Fruit fly (Drosophila melanogaster) whole organism, embryonic: Measurements from ENCODE around the gene CG11975.
A peak's percentile ranks its signal among the peaks of the same experiment; 100 is the strongest.

Source experiments
- BEAF-32 ChIP-seq: fragments of 200-800 bp; sonication (Bioruptor generic); optimal IDR thresholded peaks from 3 replicates; lab custom pipeline; 2017; ENCODE audit warnings: missing biosample characterization, missing genetic modification characterization, mild to moderate bottlenecking, moderate library complexity, missing genetic modification reagents
- CG10431 ChIP-seq: fragments of 200-800 bp; sonication (Bioruptor generic); optimal IDR thresholded peaks from 3 replicates; lab custom pipeline; 2018; ENCODE audit warnings: missing biosample characterization, mild to moderate bottlenecking, missing genetic modification characterization
- CG11398 ChIP-seq: fragments of 200-800 bp; sonication (Bioruptor generic); optimal IDR thresholded peaks from 2 replicates; lab custom pipeline; 2016; ENCODE audit warnings: missing biosample characterization, missing genetic modification characterization
- CG11560 ChIP-seq: fragments of 200-800 bp; sonication (Bioruptor generic); IDR thresholded peaks from 3 replicates; pipeline ENCODE4 v1.3.6; 2022; ENCODE audit warnings: missing biosample characterization, missing genetic modification characterization
- CG12071 ChIP-seq: fragments of 200-800 bp; sonication (Bioruptor generic); optimal IDR thresholded peaks from 3 replicates; lab custom pipeline; 2018; ENCODE audit warnings: missing biosample characterization, mild to moderate bottlenecking, missing genetic modification characterization
- CG12155 ChIP-seq: fragments of 200-800 bp; sonication (Bioruptor generic); optimal IDR thresholded peaks from 3 replicates; lab custom pipeline; 2016; ENCODE audit warnings: missing biosample characterization, missing genetic modification characterization
- CG1233 ChIP-seq: fragments of 200-800 bp; sonication (Bioruptor generic); optimal IDR thresholded peaks from 4 replicates; lab custom pipeline; 2018; ENCODE audit warnings: missing biosample characterization, mild to moderate bottlenecking, missing genetic modification characterization
- CG12744 ChIP-seq: fragments of 200-800 bp; sonication (Bioruptor generic); optimal IDR thresholded peaks from 2 replicates; lab custom pipeline; 2016; ENCODE audit warnings: missing biosample characterization, missing genetic modification characterization
- CG12769 ChIP-seq: fragments of 200-800 bp; sonication (Bioruptor generic); optimal IDR thresholded peaks from 2 replicates; lab custom pipeline; 2019; ENCODE audit warnings: missing biosample characterization, mild to moderate bottlenecking, missing genetic modification characterization, moderate library complexity
- CG15269 ChIP-seq: fragments of 200-800 bp; sonication (Bioruptor generic); optimal IDR thresholded peaks from 2 replicates; lab custom pipeline; 2018; ENCODE audit warnings: missing biosample characterization, mild to moderate bottlenecking, missing genetic modification characterization, moderate library complexity
- CG15696 ChIP-seq: fragments of 200-800 bp; sonication (Bioruptor generic); optimal IDR thresholded peaks from 2 replicates; lab custom pipeline; 2019; ENCODE audit warnings: missing biosample characterization, mild to moderate bottlenecking, missing genetic modification characterization, moderate library complexity
- CG16813 ChIP-seq: fragments of 200-800 bp; sonication (Bioruptor generic); IDR thresholded peaks from 3 replicates; pipeline ENCODE4 v1.3.6; 2022; ENCODE audit warnings: missing biosample characterization, missing genetic modification characterization; ENCODE audit not compliant: partially characterized antibody
- CG17612 ChIP-seq: fragments of 200-800 bp; sonication (Bioruptor generic); IDR thresholded peaks from 2 replicates; pipeline ENCODE4 v1.3.6; 2022; ENCODE audit warnings: missing biosample characterization, missing genetic modification characterization
- CG30020 ChIP-seq: fragments of 200-800 bp; optimal IDR thresholded peaks from 2 replicates; lab custom pipeline; 2019; ENCODE audit warnings: missing biosample characterization, mild to moderate bottlenecking, missing genetic modification characterization, moderate library complexity
- CG32767 ChIP-seq: fragments of 200-800 bp; sonication (Bioruptor generic); IDR thresholded peaks from 2 replicates; pipeline ENCODE4 v1.3.6; 2022; ENCODE audit warnings: missing biosample characterization, missing genetic modification characterization
- CG34376 ChIP-seq: fragments of 200-800 bp; sonication (Bioruptor generic); optimal IDR thresholded peaks from 2 replicates; lab custom pipeline; 2018; ENCODE audit warnings: missing biosample characterization, mild to moderate bottlenecking, missing genetic modification characterization
- CG4617 ChIP-seq: fragments of 200-800 bp; sonication (Bioruptor generic); optimal IDR thresholded peaks from 3 replicates; lab custom pipeline; 2016; ENCODE audit warnings: missing biosample characterization, missing genetic modification characterization, borderline replicate concordance
- CG5245 ChIP-seq: fragments of 200-800 bp; sonication (Bioruptor generic); optimal IDR thresholded peaks from 3 replicates; lab custom pipeline; 2016; ENCODE audit warnings: missing biosample characterization, missing genetic modification characterization
- CG6272 ChIP-seq: fragments of 200-800 bp; sonication (Bioruptor generic); IDR thresholded peaks from 2 replicates; pipeline ENCODE4 v1.3.6; 2022; ENCODE audit warnings: missing biosample characterization, missing genetic modification characterization
- CG6683 ChIP-seq: fragments of 200-800 bp; sonication (Bioruptor generic); optimal IDR thresholded peaks from 2 replicates; lab custom pipeline; 2017; ENCODE audit warnings: missing biosample characterization, mild to moderate bottlenecking, missing genetic modification characterization, missing genetic modification reagents
- CG7963 ChIP-seq: fragments of 200-800 bp; sonication (Bioruptor generic); IDR thresholded peaks from 3 replicates; pipeline ENCODE4 v1.3.6; 2022; ENCODE audit warnings: missing biosample characterization, missing genetic modification characterization; ENCODE audit not compliant: partially characterized antibody
- CG7987 ChIP-seq: fragments of 200-800 bp; sonication (Bioruptor generic); optimal IDR thresholded peaks from 2 replicates; lab custom pipeline; 2018; ENCODE audit warnings: missing biosample characterization, mild to moderate bottlenecking, missing genetic modification characterization, moderate library complexity
- CG8290 ChIP-seq, 3 experiments: fragments of 200-800 bp; sonication (Bioruptor generic); optimal IDR thresholded peaks; 2 replicates each; lab custom pipeline; 2016 to 2019; ENCODE audit warnings: missing biosample characterization in 3 of 3, missing genetic modification characterization in 3 of 3, mild to moderate bottlenecking in 2 of 3, moderate library complexity in 1 of 3
- D19B ChIP-seq: fragments of 200-800 bp; sonication (Bioruptor generic); optimal IDR thresholded peaks from 2 replicates; lab custom pipeline; 2017; ENCODE audit warnings: missing biosample characterization, mild to moderate bottlenecking, missing genetic modification characterization
- E2f1 ChIP-seq: fragments of 200-800 bp; sonication (Bioruptor generic); IDR thresholded peaks from 2 replicates; pipeline ENCODE4 v1.3.6; 2022; ENCODE audit warnings: missing biosample characterization, missing genetic modification characterization
- Elba2 ChIP-seq: fragments of 200-800 bp; sonication (Bioruptor generic); optimal IDR thresholded peaks from 3 replicates; lab custom pipeline; 2016; ENCODE audit warnings: missing biosample characterization, missing genetic modification characterization
- MESR4 ChIP-seq: fragments of 200-800 bp; sonication (Bioruptor generic); optimal IDR thresholded peaks from 2 replicates; lab custom pipeline; 2018; ENCODE audit warnings: missing biosample characterization, mild to moderate bottlenecking, missing genetic modification characterization, moderate library complexity
- Med ChIP-seq: fragments of 200-800 bp; sonication (Bioruptor generic); peaks from one replicate; lab custom pipeline; 2016; ENCODE audit warnings: missing biosample characterization, missing genetic modification characterization, mild to moderate bottlenecking, inconsistent platforms, moderate library complexity
- Myb ChIP-seq: fragments of 200-800 bp; sonication (Bioruptor generic); optimal IDR thresholded peaks from 2 replicates; lab custom pipeline; 2016; ENCODE audit warnings: missing biosample characterization, missing genetic modification characterization
- Neu2 ChIP-seq: fragments of 200-800 bp; sonication (Bioruptor generic); optimal IDR thresholded peaks from 3 replicates; lab custom pipeline; 2016; ENCODE audit warnings: missing biosample characterization, missing genetic modification characterization, borderline replicate concordance
- PHDP ChIP-seq: fragments of 200-800 bp; sonication (Bioruptor generic); optimal IDR thresholded peaks from 3 replicates; lab custom pipeline; 2018; ENCODE audit warnings: missing biosample characterization, mild to moderate bottlenecking, missing genetic modification characterization, moderate library complexity
- TFAM ChIP-seq: fragments of 200-800 bp; sonication (Bioruptor generic); optimal IDR thresholded peaks from 2 replicates; lab custom pipeline; 2017; ENCODE audit warnings: missing biosample characterization, missing genetic modification characterization, inconsistent platforms
- Usf ChIP-seq: fragments of 200-800 bp; sonication (Bioruptor generic); optimal IDR thresholded peaks from 2 replicates; lab custom pipeline; 2017; ENCODE audit warnings: missing genotype, missing biosample characterization, missing genetic modification characterization
- aop ChIP-seq: fragments of 200-800 bp; sonication (Bioruptor generic); IDR thresholded peaks from 2 replicates; pipeline ENCODE4 v1.3.6; 2022; ENCODE audit warnings: missing biosample characterization, missing genetic modification characterization
- az2 ChIP-seq: fragments of 200-800 bp; sonication (Bioruptor generic); optimal IDR thresholded peaks from 3 replicates; lab custom pipeline; 2016; ENCODE audit warnings: missing biosample characterization, missing genetic modification characterization
- cg ChIP-seq: fragments of 200-800 bp; sonication (Bioruptor generic); optimal IDR thresholded peaks from 3 replicates; lab custom pipeline; 2019; ENCODE audit warnings: missing biosample characterization, mild to moderate bottlenecking, missing genetic modification characterization, moderate library complexity
- dpn ChIP-seq, 2 experiments: fragments of 200-800 bp; sonication (Bioruptor generic); optimal IDR thresholded peaks; 3 replicates each; lab custom pipeline; 2016; ENCODE audit warnings: missing biosample characterization in 2 of 2, missing genetic modification characterization in 2 of 2
- esg ChIP-seq: fragments of 200-800 bp; sonication (Bioruptor generic); conservative IDR thresholded peaks from 2 replicates; pipeline ENCODE4 v1.3.6; 2022; ENCODE audit warnings: missing biosample characterization, missing genetic modification characterization
- fd102C ChIP-seq: fragments of 200-800 bp; sonication (Bioruptor generic); optimal IDR thresholded peaks from 2 replicates; lab custom pipeline; 2018; ENCODE audit warnings: missing biosample characterization, mild to moderate bottlenecking, missing genetic modification characterization, moderate library complexity
- gcm ChIP-seq: fragments of 200-800 bp; sonication (Bioruptor generic); optimal IDR thresholded peaks from 2 replicates; lab custom pipeline; 2019; ENCODE audit warnings: missing biosample characterization, mild to moderate bottlenecking, missing genetic modification characterization, moderate library complexity
- gfzf ChIP-seq: fragments of 200-800 bp; sonication (Bioruptor generic); optimal IDR thresholded peaks from 2 replicates; lab custom pipeline; 2016; ENCODE audit warnings: missing biosample characterization, mild to moderate bottlenecking, missing genetic modification characterization, moderate library complexity
- grau ChIP-seq: fragments of 200-800 bp; optimal IDR thresholded peaks from 3 replicates; lab custom pipeline; 2019; ENCODE audit warnings: missing biosample characterization, mild to moderate bottlenecking, missing genetic modification characterization, moderate library complexity
- gro ChIP-seq: fragments of 200-800 bp; sonication (Bioruptor generic); optimal IDR thresholded peaks from 2 replicates; lab custom pipeline; 2016; ENCODE audit warnings: missing biosample characterization, missing genetic modification characterization
- kah ChIP-seq: fragments of 200-800 bp; sonication (Bioruptor generic); optimal IDR thresholded peaks from 2 replicates; lab custom pipeline; 2018; ENCODE audit warnings: missing biosample characterization, mild to moderate bottlenecking, missing genetic modification characterization
- nau ChIP-seq: fragments of 200-800 bp; sonication (Bioruptor generic); optimal IDR thresholded peaks from 3 replicates; lab custom pipeline; 2017; ENCODE audit warnings: missing biosample characterization, mild to moderate bottlenecking, missing genetic modification characterization, missing genetic modification reagents
- pum ChIP-seq: fragments of 200-800 bp; sonication (Bioruptor generic); optimal IDR thresholded peaks from 2 replicates; lab custom pipeline; 2016; ENCODE audit warnings: missing biosample characterization, missing genetic modification characterization
- sima ChIP-seq: fragments of 200-800 bp; sonication (Bioruptor generic); optimal IDR thresholded peaks from 2 replicates; lab custom pipeline; 2016; ENCODE audit warnings: missing biosample characterization, missing genetic modification characterization
- sug ChIP-seq: fragments of 200-800 bp; optimal IDR thresholded peaks from 2 replicates; lab custom pipeline; 2019; ENCODE audit warnings: missing biosample characterization, mild to moderate bottlenecking, missing genetic modification characterization, moderate library complexity
- tna ChIP-seq: fragments of 200-800 bp; sonication (Bioruptor generic); IDR thresholded peaks from 2 replicates; pipeline ENCODE4 v1.3.6; 2022; ENCODE audit warnings: missing biosample characterization, missing genetic modification characterization; ENCODE audit not compliant: partially characterized antibody
- zen2 ChIP-seq: fragments of 200-800 bp; sonication (Bioruptor generic); IDR thresholded peaks from 3 replicates; pipeline ENCODE4 v1.3.6; 2022; ENCODE audit warnings: missing biosample characterization, missing genetic modification characterization; ENCODE audit not compliant: partially characterized antibody

Gene CG11975

DNA sequence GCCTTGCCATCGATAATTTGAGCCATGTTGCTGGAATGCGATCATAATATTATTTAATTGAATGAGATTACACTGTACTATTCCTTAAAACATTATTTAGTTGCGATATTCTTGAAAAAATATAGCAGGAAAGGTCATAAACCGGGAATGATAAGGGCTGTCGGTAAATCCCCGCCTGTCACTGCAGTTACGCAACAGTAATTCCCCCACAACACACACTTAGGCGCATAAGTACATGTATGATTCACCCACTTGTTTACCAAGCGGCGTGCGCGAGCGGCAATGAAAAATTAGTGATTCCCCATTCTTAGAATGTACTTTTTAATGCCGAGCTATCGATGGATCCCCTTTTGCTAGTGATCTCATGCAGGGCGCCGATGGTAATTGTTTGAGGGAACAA is 50.6 kb downstream of the CG11975 start:
- no peak for TF ChIP-seq CG11398 (GFP tag; lab: Kevin White, UChicago)
- TF ChIP-seq nau (GFP tag; lab: Kevin White, UChicago) = no peak
- TF ChIP-seq PHDP (tag; lab: Kevin White, UChicago) = no peak
- TF ChIP-seq CG7987 = no peak
- no peak for TF ChIP-seq CG11560 (tag; lab: Robert Waterston, UW)
- no peak for TF ChIP-seq CG1233 (GFP tag; lab: Kevin White, UChicago)
- TF ChIP-seq E2f1 (GFP tag; lab: Robert Waterston, UW) = no peak
- TF ChIP-seq Neu2 (GFP tag; lab: Kevin White, UChicago) = no peak
- TF ChIP-seq Med = peak; percentile 44
- peak; percentile 25 for TF ChIP-seq sug
- peak; percentile 36 for TF ChIP-seq CG12769 (tag; lab: Kevin White, UChicago)
- no peak for TF ChIP-seq tna (GFP tag; lab: Robert Waterston, UW)
- peak; percentile 11 for TF ChIP-seq gfzf (GFP tag; lab: Kevin White, UChicago)
- no peak for TF ChIP-seq CG6683 (GFP tag; lab: Kevin White, UChicago)
- peak; percentile 1 for TF ChIP-seq BEAF-32
- TF ChIP-seq cg (GFP tag; lab: Kevin White, UChicago) = peak; percentile 2
- TF ChIP-seq CG32767 = no peak
- no peak for TF ChIP-seq MESR4 (GFP tag; lab: Kevin White, UChicago)
- no peak for TF ChIP-seq Myb (GFP tag; lab: Kevin White, UChicago)
- no peak for TF ChIP-seq CG15696 (tag; lab: Kevin White, UChicago)
- no peak for TF ChIP-seq pum (GFP tag; lab: Kevin White, UChicago)
- no peak for TF ChIP-seq CG15269 (tag; lab: Kevin White, UChicago)
- no peak for TF ChIP-seq gro (GFP tag; lab: Kevin White, UChicago)
- TF ChIP-seq zen2 (GFP tag; lab: Robert Waterston, UW) = no peak
- TF ChIP-seq CG12071 (GFP tag; lab: Kevin White, UChicago) = no peak
- TF ChIP-seq TFAM (GFP tag; lab: Kevin White, UChicago) = no peak
- no peak for TF ChIP-seq az2 (GFP tag; lab: Kevin White, UChicago)
- TF ChIP-seq fd102C (GFP tag; lab: Kevin White, UChicago) = no peak
- TF ChIP-seq Usf = no peak
- no peak for TF ChIP-seq CG16813 (GFP tag; lab: Robert Waterston, UW)
- peak; percentile 50 for TF ChIP-seq kah (GFP tag; lab: Kevin White, UChicago)
- TF ChIP-seq CG34376 (GFP tag; lab: Kevin White, UChicago) = peak; percentile 74
- no peak for TF ChIP-seq CG12744 (GFP tag; lab: Kevin White, UChicago)
- no peak for TF ChIP-seq CG6272 (GFP tag; lab: Robert Waterston, UW)
- TF ChIP-seq grau (tag; lab: Kevin White, UChicago) = no peak
- TF ChIP-seq CG4617 (GFP tag; lab: Kevin White, UChicago) = no peak
- no peak for TF ChIP-seq CG7963 (GFP tag; lab: Robert Waterston, UW)
- no peak for TF ChIP-seq sima (GFP tag; lab: Kevin White, UChicago)
- no peak for TF ChIP-seq gcm
- TF ChIP-seq CG5245 (GFP tag; lab: Kevin White, UChicago) = no peak
- no peak for TF ChIP-seq dpn (GFP tag; optimal IDR thresholded peaks at IDR 0.05; lab: Kevin White, UChicago)
- TF ChIP-seq aop = no peak
- no peak for TF ChIP-seq Elba2 (GFP tag; lab: Kevin White, UChicago)
- no peak for TF ChIP-seq CG17612 (GFP tag; lab: Robert Waterston, UW)
- TF ChIP-seq CG8290 (GFP tag; optimal IDR thresholded peaks at IDR 0.05; lab: Kevin White, UChicago) = no peak
- peak in 1 of 2 experiments; percentile 9 for TF ChIP-seq CG8290 (tag; optimal IDR thresholded peaks at IDR 0.05; lab: Kevin White, UChicago)
- TF ChIP-seq esg (GFP tag; lab: Robert Waterston, UW) = no peak
- TF ChIP-seq CG10431 (GFP tag; lab: Kevin White, UChicago) = no peak
- TF ChIP-seq CG12155 (GFP tag; lab: Kevin White, UChicago) = no peak
- no peak for TF ChIP-seq CG30020 (tag; lab: Kevin White, UChicago)
- no peak for TF ChIP-seq D19B
